Fruit fly (Drosophila melanogaster) whole organism, prepupa: ENCODE measurements around the gene CG9641.

Experiments used
- CG10669 ChIP-seq: fragments of 200-800 bp; sonication (Bioruptor generic); optimal IDR thresholded peaks from 3 replicates; lab custom pipeline; 2018; ENCODE audit warnings: missing biosample characterization, mild to moderate bottlenecking, missing genetic modification characterization, moderate library complexity
- CG11294 ChIP-seq: fragments of 200-800 bp; sonication (Bioruptor generic); IDR thresholded peaks from 2 replicates; pipeline ENCODE4 v1.3.6; 2022; ENCODE audit warnings: missing biosample characterization, missing genetic modification characterization
- CG11762 ChIP-seq: fragments of 200-800 bp; sonication (Bioruptor generic); optimal IDR thresholded peaks from 3 replicates; lab custom pipeline; 2016; ENCODE audit warnings: missing biosample characterization, missing genetic modification characterization; ENCODE audit not compliant: insufficient read depth
- CG11902 ChIP-seq: fragments of 200-800 bp; sonication (Bioruptor generic); optimal IDR thresholded peaks from 3 replicates; lab custom pipeline; 2016; ENCODE audit warnings: missing biosample characterization, missing genetic modification characterization
- CG1621 ChIP-seq: fragments of 200-800 bp; sonication (Bioruptor generic); optimal IDR thresholded peaks from 3 replicates; lab custom pipeline; 2018; ENCODE audit warnings: missing biosample characterization, mild to moderate bottlenecking, missing genetic modification characterization
- CG3032 ChIP-seq: fragments of 200-800 bp; optimal IDR thresholded peaks from 2 replicates; lab custom pipeline; 2019; ENCODE audit warnings: missing biosample characterization, mild to moderate bottlenecking, missing genetic modification characterization, moderate library complexity
- CG32006 ChIP-seq: fragments of 200-800 bp; sonication (Bioruptor generic); optimal IDR thresholded peaks from 3 replicates; lab custom pipeline; 2017; ENCODE audit warnings: missing biosample characterization, mild to moderate bottlenecking, missing genetic modification characterization
- CG3919 ChIP-seq: fragments of 200-800 bp; sonication (Bioruptor generic); optimal IDR thresholded peaks from 3 replicates; lab custom pipeline; 2016; ENCODE audit warnings: missing biosample characterization, missing genetic modification characterization
- CG4318 ChIP-seq: fragments of 200-800 bp; sonication (Bioruptor generic); optimal IDR thresholded peaks from 3 replicates; lab custom pipeline; 2017; ENCODE audit warnings: missing biosample characterization, mild to moderate bottlenecking, missing genetic modification characterization
- CG6163 ChIP-seq: fragments of 200-800 bp; sonication (Bioruptor generic); IDR thresholded peaks from 3 replicates; pipeline ENCODE4 v1.3.6; 2022; ENCODE audit warnings: missing biosample characterization, missing genetic modification characterization
- CG6792 ChIP-seq: fragments of 200-800 bp; sonication (Bioruptor generic); optimal IDR thresholded peaks from 3 replicates; lab custom pipeline; 2016; ENCODE audit warnings: missing biosample characterization, missing genetic modification characterization
- CG6808 ChIP-seq: fragments of 200-800 bp; sonication (Bioruptor generic); optimal IDR thresholded peaks from 3 replicates; lab custom pipeline; 2017; ENCODE audit warnings: missing biosample characterization, missing genetic modification characterization, mild to moderate bottlenecking, moderate library complexity, missing genetic modification reagents
- CG6854 ChIP-seq: fragments of 200-800 bp; sonication (Bioruptor generic); optimal IDR thresholded peaks from 2 replicates; lab custom pipeline; 2017; ENCODE audit warnings: missing biosample characterization, mild to moderate bottlenecking, missing genetic modification characterization
- CG7368 ChIP-seq: fragments of 200-800 bp; sonication (Bioruptor generic); optimal IDR thresholded peaks from 3 replicates; lab custom pipeline; 2016; ENCODE audit warnings: missing biosample characterization, missing genetic modification characterization
- CG8119 ChIP-seq: fragments of 200-800 bp; sonication (Bioruptor generic); IDR thresholded peaks from 3 replicates; pipeline ENCODE4 v1.3.6; 2022; ENCODE audit warnings: missing biosample characterization, missing genetic modification characterization
- CG8319 ChIP-seq: fragments of 200-800 bp; sonication (Bioruptor generic); optimal IDR thresholded peaks from 3 replicates; lab custom pipeline; 2016; ENCODE audit warnings: missing biosample characterization, missing genetic modification characterization
- CG8632 ChIP-seq: fragments of 200-800 bp; sonication (Bioruptor generic); optimal IDR thresholded peaks from 3 replicates; lab custom pipeline; 2016; ENCODE audit warnings: missing biosample characterization, missing genetic modification characterization
- CG9139 ChIP-seq: fragments of 200-800 bp; sonication (Bioruptor generic); optimal IDR thresholded peaks from 3 replicates; lab custom pipeline; 2017; ENCODE audit warnings: missing biosample characterization, mild to moderate bottlenecking, missing genetic modification characterization
- Eip78C ChIP-seq: fragments of 200-800 bp; sonication (Bioruptor generic); peaks from one replicate; lab custom pipeline; 2016; ENCODE audit warnings: missing biosample characterization, missing genetic modification characterization
- Ets21C ChIP-seq: fragments of 200-800 bp; sonication (Bioruptor generic); optimal IDR thresholded peaks from 3 replicates; lab custom pipeline; 2016; ENCODE audit warnings: missing biosample characterization, missing genetic modification characterization
- Gug ChIP-seq: fragments of 200-800 bp; sonication (Bioruptor generic); IDR thresholded peaks from 2 replicates; pipeline ENCODE4 v1.3.6; 2022; ENCODE audit warnings: missing biosample characterization, missing genetic modification characterization
- Hr38 ChIP-seq: sonication (Bioruptor generic); optimal IDR thresholded peaks from 2 replicates; lab custom pipeline; 2016; ENCODE audit warnings: missing biosample characterization, missing genetic modification characterization
- Hr39 ChIP-seq: fragments of 200-800 bp; sonication (Bioruptor generic); optimal IDR thresholded peaks from 2 replicates; lab custom pipeline; 2016; ENCODE audit warnings: missing biosample characterization, missing genetic modification characterization
- Hr4 ChIP-seq: fragments of 200-800 bp; sonication (Bioruptor generic); optimal IDR thresholded peaks from 3 replicates; lab custom pipeline; 2016; ENCODE audit warnings: missing biosample characterization, missing genetic modification characterization
- Lpt ChIP-seq: fragments of 200-800 bp; sonication (Bioruptor generic); optimal IDR thresholded peaks from 3 replicates; lab custom pipeline; 2016; ENCODE audit warnings: missing biosample characterization, missing genetic modification characterization
- OdsH ChIP-seq: fragments of 200-800 bp; sonication (Bioruptor generic); optimal IDR thresholded peaks from 3 replicates; lab custom pipeline; 2016; ENCODE audit warnings: missing biosample characterization, missing genetic modification characterization
- Smox ChIP-seq: fragments of 200-800 bp; sonication (Bioruptor generic); optimal IDR thresholded peaks from 3 replicates; lab custom pipeline; 2016; ENCODE audit warnings: missing biosample characterization, missing genetic modification characterization
- Sox102F ChIP-seq: fragments of 200-800 bp; sonication (Bioruptor generic); optimal IDR thresholded peaks from 2 replicates; lab custom pipeline; 2016; ENCODE audit warnings: missing biosample characterization, mild to moderate bottlenecking, missing genetic modification characterization
- Sox14 ChIP-seq: fragments of 200-800 bp; sonication (Bioruptor generic); optimal IDR thresholded peaks from 3 replicates; lab custom pipeline; 2016; ENCODE audit warnings: missing biosample characterization, missing genetic modification characterization
- Sox15 ChIP-seq: fragments of 200-800 bp; sonication (Bioruptor generic); optimal IDR thresholded peaks from 3 replicates; lab custom pipeline; 2016; ENCODE audit warnings: missing biosample characterization, missing genetic modification characterization
- achi ChIP-seq: fragments of 200-800 bp; sonication (Bioruptor generic); optimal IDR thresholded peaks from 3 replicates; lab custom pipeline; 2016; ENCODE audit warnings: missing biosample characterization, missing genetic modification characterization
- acj6 ChIP-seq: fragments of 200-800 bp; sonication (Bioruptor generic); optimal IDR thresholded peaks from 3 replicates; lab custom pipeline; 2016; ENCODE audit warnings: missing biosample characterization, missing genetic modification characterization
- dac ChIP-seq: fragments of 200-800 bp; sonication (Bioruptor generic); optimal IDR thresholded peaks from 2 replicates; lab custom pipeline; 2017; ENCODE audit warnings: missing biosample characterization, mild to moderate bottlenecking, missing genetic modification characterization
- dsx ChIP-seq: fragments of 200-800 bp; optimal IDR thresholded peaks from 3 replicates; lab custom pipeline; 2019; ENCODE audit warnings: missing biosample characterization, mild to moderate bottlenecking, missing genetic modification characterization, moderate library complexity; ENCODE audit not compliant: poor library complexity, severe bottlenecking
- eg ChIP-seq: fragments of 200-800 bp; sonication (Bioruptor generic); IDR thresholded peaks from 3 replicates; pipeline ENCODE4 v1.3.6; 2022; ENCODE audit warnings: missing biosample characterization, missing genetic modification characterization
- esn ChIP-seq: fragments of 200-800 bp; sonication (Bioruptor generic); optimal IDR thresholded peaks from 2 replicates; lab custom pipeline; 2016; ENCODE audit warnings: missing biosample characterization, mild to moderate bottlenecking, missing genetic modification characterization, moderate library complexity
- fd59A ChIP-seq: fragments of 200-800 bp; sonication (Bioruptor generic); optimal IDR thresholded peaks from 2 replicates; lab custom pipeline; 2017; ENCODE audit warnings: missing biosample characterization, mild to moderate bottlenecking, missing genetic modification characterization, missing genetic modification reagents
- lz ChIP-seq: fragments of 200-800 bp; sonication (Bioruptor generic); optimal IDR thresholded peaks from 3 replicates; lab custom pipeline; 2016; ENCODE audit warnings: missing biosample characterization, missing genetic modification characterization
- net ChIP-seq: fragments of 200-800 bp; sonication (Bioruptor generic); optimal IDR thresholded peaks from 3 replicates; lab custom pipeline; 2016; ENCODE audit warnings: missing biosample characterization, missing genetic modification characterization
- pdm3 ChIP-seq: fragments of 200-800 bp; sonication (Bioruptor generic); optimal IDR thresholded peaks from 3 replicates; lab custom pipeline; 2016; ENCODE audit warnings: missing biosample characterization, missing genetic modification characterization
- spab ChIP-seq: fragments of 200-800 bp; sonication (Bioruptor generic); optimal IDR thresholded peaks from 2 replicates; lab custom pipeline; 2017; ENCODE audit warnings: missing biosample characterization, mild to moderate bottlenecking, missing genetic modification characterization, missing genetic modification reagents
- ss ChIP-seq, 2 experiments: fragments of 200-800 bp; sonication (Bioruptor generic); optimal IDR thresholded peaks; 2 replicates in 1 of 2; 3 replicates in 1 of 2; lab custom pipeline; 2017 to 2018; ENCODE audit warnings: mild to moderate bottlenecking in 2 of 2, missing biosample characterization in 2 of 2, missing genetic modification characterization in 2 of 2, moderate library complexity in 1 of 2
- svp ChIP-seq: fragments of 200-800 bp; sonication (Bioruptor generic); peaks from one replicate; lab custom pipeline; 2016; ENCODE audit warnings: missing biosample characterization, missing genetic modification characterization
- vri ChIP-seq: fragments of 200-800 bp; sonication (Bioruptor generic); optimal IDR thresholded peaks from 3 replicates; lab custom pipeline; 2016; ENCODE audit warnings: missing biosample characterization, mild to moderate bottlenecking, missing genetic modification characterization

CG9641 gene

DNA sequence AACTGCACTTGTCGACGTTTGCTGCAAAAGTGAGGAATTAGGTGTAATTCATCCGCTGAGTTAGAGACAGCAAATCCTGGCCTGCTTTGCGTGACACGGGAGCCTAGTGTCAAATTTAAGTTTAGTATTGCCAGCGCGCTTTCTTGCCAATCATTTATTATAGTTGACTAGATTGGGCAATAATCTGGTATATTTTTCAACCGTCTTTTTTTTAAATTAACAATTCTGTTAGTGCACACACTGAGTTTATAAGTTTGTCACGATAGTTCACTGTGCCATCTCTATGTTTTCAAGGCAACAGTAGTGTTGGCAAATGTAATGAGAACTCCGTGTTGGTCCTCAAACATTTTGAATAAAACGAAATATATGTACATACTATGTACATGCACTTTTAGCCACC, at the start of gene CG9641, which contains the start of gene CG3165 (continued):
- TF ChIP-seq OdsH (GFP tag; lab: Kevin White, UChicago), result no peak
- TF ChIP-seq CG6792 (GFP tag; lab: Kevin White, UChicago), result no peak
- no peak for TF ChIP-seq CG8632 (GFP tag; lab: Kevin White, UChicago)
- TF ChIP-seq, all 60 proteins: peak for 21

DNA sequence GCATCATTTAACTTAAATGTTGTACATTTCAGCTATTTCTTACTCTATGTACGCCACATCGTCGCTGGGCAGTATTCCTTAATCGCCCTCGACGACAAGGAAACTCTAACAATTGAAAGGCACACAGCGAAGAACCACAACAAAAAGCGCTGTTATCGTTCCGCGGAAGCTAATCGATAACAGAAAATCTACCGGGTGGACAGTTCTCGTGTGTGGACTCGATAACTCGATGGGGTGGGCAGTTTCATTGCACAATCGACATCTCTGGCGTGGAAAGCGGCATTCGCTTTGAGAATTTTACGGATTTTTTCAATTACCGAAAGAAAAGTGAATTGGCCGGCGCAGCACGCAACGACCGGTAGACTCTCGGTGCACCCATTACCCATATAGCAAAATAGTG, 46.3 kb upstream of the CG9641 start, which contains the start of the genes alpha4GT1 and Prp40:
Gene alpha4GT1 (minus strand): TSS at position 156 of the 400 bp plus-strand sequence.
Gene Prp40 (plus strand): TSS at position 241 of the 400 bp plus-strand sequence.
- peak; percentile 81 for TF ChIP-seq CG1621 (tag; lab: Kevin White, UChicago)
- TF ChIP-seq Smox (GFP tag; lab: Kevin White, UChicago), result no peak
- TF ChIP-seq esn (GFP tag; lab: Kevin White, UChicago), result peak; percentile 16

DNA sequence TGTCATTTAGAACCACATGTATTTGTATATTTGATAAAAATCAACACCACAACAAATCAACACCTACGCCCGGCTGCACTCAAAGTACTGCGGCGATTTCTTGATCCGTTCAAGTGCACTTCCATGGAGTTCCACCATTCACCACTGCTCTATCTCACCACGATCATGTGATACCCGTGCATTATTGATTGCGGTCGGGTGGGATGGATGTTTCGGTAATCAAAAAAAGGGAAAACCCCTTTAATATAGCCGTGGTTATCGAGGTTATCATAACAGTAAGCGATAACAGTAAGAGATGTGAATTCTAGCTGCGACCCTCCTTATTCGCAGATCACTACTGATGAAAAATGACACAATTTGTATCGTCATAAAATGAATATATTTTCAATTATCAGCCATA, 41.5 kb upstream of the CG9641 start, which contains the start of the genes CG17224 and CG17264:
Gene CG17224 (minus strand): TSS at position 97 of the 400 bp plus-strand sequence.
Gene CG17264 (plus strand): TSS at position 297 of the 400 bp plus-strand sequence.
- no peak for TF ChIP-seq vri (GFP tag; lab: Kevin White, UChicago)
- no peak for TF ChIP-seq Sox102F (GFP tag; lab: Kevin White, UChicago)
- no peak for TF ChIP-seq Gug (GFP tag; lab: Robert Waterston, UW)
- no peak for TF ChIP-seq CG11902 (GFP tag; lab: Kevin White, UChicago)
- peak; percentile 83 for TF ChIP-seq svp (GFP tag; lab: Kevin White, UChicago)
- TF ChIP-seq eg, result no peak

DNA sequence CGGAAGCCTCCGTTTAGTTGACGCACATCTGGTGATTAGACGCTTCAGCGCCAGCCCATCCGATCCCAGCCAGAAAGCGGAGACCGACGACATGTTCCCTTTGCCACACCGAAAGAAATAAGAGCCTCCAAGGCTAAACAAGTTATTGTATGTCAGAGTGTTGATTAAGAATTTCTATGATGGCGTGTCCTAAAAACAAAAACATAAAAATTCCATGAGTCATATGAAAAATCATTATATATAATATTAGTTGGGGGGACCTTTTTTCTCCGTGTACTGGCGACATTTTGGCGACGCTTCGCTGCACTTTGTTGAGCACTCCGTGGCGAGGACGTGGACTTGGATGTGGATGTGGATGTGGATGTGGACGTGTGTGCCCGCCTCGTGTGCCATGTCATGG, 36.1 kb upstream of the CG9641 start:
- TF ChIP-seq Hr4 (peak; percentile 83), Sox14 (GFP tag; lab: Kevin White, UChicago) (peak; percentile 60), Hr39 (GFP tag; lab: Kevin White, UChicago) (peak; percentile 48), dac (peak; percentile 42), CG7368 (GFP tag; lab: Kevin White, UChicago) (no peak), Sox15 (no peak), net (GFP tag; lab: Kevin White, UChicago) (peak; percentile 67), achi (peak; percentile 58), Lpt (GFP tag; lab: Kevin White, UChicago) (peak; percentile 71), fd59A (GFP tag; lab: Kevin White, UChicago) (peak; percentile 27), acj6 (GFP tag; lab: Kevin White, UChicago) (no peak), spab (GFP tag; lab: Kevin White, UChicago) (no peak), Gug (GFP tag; lab: Robert Waterston, UW) (peak; percentile 64), CG11902 (GFP tag; lab: Kevin White, UChicago) (no peak), CG11294 (GFP tag; lab: Robert Waterston, UW) (peak; percentile 62; the same call in 1 of the 2 replicates), CG11762 (GFP tag; lab: Kevin White, UChicago) (peak; percentile 37), CG8119 (peak; percentile 76), pdm3 (GFP tag; lab: Kevin White, UChicago) (peak; percentile 62), Hr38 (GFP tag; lab: Kevin White, UChicago) (no peak), ss (GFP tag; optimal IDR thresholded peaks at IDR 0.05; lab: Kevin White, UChicago) (peak in 1 of 2 experiments; percentile 9), CG3032 (tag; lab: Kevin White, UChicago) (peak; percentile 33), CG6808 (GFP tag; lab: Kevin White, UChicago) (no peak), esn (GFP tag; lab: Kevin White, UChicago) (peak; percentile 53), lz (peak; percentile 43), vri (GFP tag; lab: Kevin White, UChicago) (peak; percentile 12), Eip78C (peak; percentile 86), dsx (GFP tag; lab: Kevin White, UChicago) (peak; percentile 38), CG6163 (GFP tag; lab: Robert Waterston, UW) (peak; percentile 89), Ets21C (GFP tag; lab: Kevin White, UChicago) (no peak), CG10669 (GFP tag; lab: Kevin White, UChicago) (no peak), CG32006 (GFP tag; lab: Kevin White, UChicago) (peak; percentile 86), CG3919 (peak; percentile 70), CG6854 (GFP tag; lab: Kevin White, UChicago) (no peak), eg (peak; percentile 82), CG9139 (GFP tag; lab: Kevin White, UChicago) (no peak), CG8319 (GFP tag; lab: Kevin White, UChicago) (no peak), Sox102F (GFP tag; lab: Kevin White, UChicago) (peak; percentile 39), CG4318 (GFP tag; lab: Kevin White, UChicago) (no peak)
